Worm (Caenorhabditis elegans) whole organism, mixed stage, embryonic: Measurements from ENCODE around the gene nphp-2.
A peak's percentile ranks its signal among the peaks of the same experiment; 100 is the strongest.

ENCODE experiments used
- M03D4.4 ChIP-seq: sonication (generic microtip); optimal IDR thresholded peaks from 2 replicates; lab custom pipeline; 2017; ENCODE audit warnings: mild to moderate bottlenecking, missing genetic modification characterization, missing compliant biosample characterization
- bed-3 ChIP-seq: fragments of 200-800 bp; sonication (Bioruptor generic); optimal IDR thresholded peaks from 3 replicates; lab custom pipeline; 2018; ENCODE audit warnings: mild to moderate bottlenecking, missing genetic modification characterization, moderate library complexity, missing compliant biosample characterization
- blmp-1 ChIP-seq: fragments of 150-350 bp; optimal IDR thresholded peaks from 2 replicates; lab custom pipeline; 2014; ENCODE audit warnings: missing biosample characterization, missing genetic modification characterization
- ceh-39 ChIP-seq: fragments of 150-350 bp; optimal IDR thresholded peaks from 2 replicates; lab custom pipeline; 2014; ENCODE audit warnings: missing biosample characterization, missing genetic modification characterization
- ceh-43 ChIP-seq: fragments of 200-800 bp; sonication (Bioruptor generic); optimal IDR thresholded peaks from 2 replicates; lab custom pipeline; 2018; ENCODE audit warnings: mild to moderate bottlenecking, missing genetic modification characterization, moderate library complexity, missing compliant biosample characterization
- ceh-83 ChIP-seq: fragments of 200-800 bp; sonication (Bioruptor generic); optimal IDR thresholded peaks from 2 replicates; lab custom pipeline; 2018; ENCODE audit warnings: mild to moderate bottlenecking, missing genetic modification characterization, missing compliant biosample characterization
- ces-1 ChIP-seq: fragments of 150-350 bp; optimal IDR thresholded peaks from 2 replicates; lab custom pipeline; 2014; ENCODE audit warnings: missing biosample characterization, missing genetic modification reagents, missing genetic modification characterization
- cnd-1 ChIP-seq: fragments of 200-800 bp; sonication (Bioruptor generic); optimal IDR thresholded peaks from 2 replicates; lab custom pipeline; 2018; ENCODE audit warnings: mild to moderate bottlenecking, missing genetic modification characterization, missing compliant biosample characterization
- drap-1 ChIP-seq: fragments of 200-800 bp; sonication (Bioruptor generic); optimal IDR thresholded peaks from 3 replicates; lab custom pipeline; 2018; ENCODE audit warnings: mild to moderate bottlenecking, missing genetic modification characterization, missing compliant biosample characterization
- elt-1 ChIP-seq: sonication (generic microtip); optimal IDR thresholded peaks from 2 replicates; lab custom pipeline; 2017; ENCODE audit warnings: missing genetic modification characterization, mild to moderate bottlenecking, missing compliant biosample characterization, antibody characterized with exemption, moderate library complexity, borderline replicate concordance; ENCODE audit not compliant: insufficient read depth
- elt-3 ChIP-seq: fragments of 150-350 bp; optimal IDR thresholded peaks from 2 replicates; lab custom pipeline; 2014; ENCODE audit warnings: missing biosample characterization, missing genetic modification characterization
- flh-1 ChIP-seq: fragments of 200-800 bp; sonication (Bioruptor generic); optimal IDR thresholded peaks from 2 replicates; lab custom pipeline; 2018; ENCODE audit warnings: mild to moderate bottlenecking, missing genetic modification characterization, moderate library complexity, missing compliant biosample characterization
- ham-2 ChIP-seq: fragments of 200-800 bp; sonication (Bioruptor generic); optimal IDR thresholded peaks from 2 replicates; lab custom pipeline; 2018; ENCODE audit warnings: mild to moderate bottlenecking, missing genetic modification characterization, missing compliant biosample characterization
- hlh-1 ChIP-seq: fragments of 150-350 bp; optimal IDR thresholded peaks from 2 replicates; lab custom pipeline; 2014; ENCODE audit warnings: missing biosample characterization, missing genetic modification reagents, missing genetic modification characterization
- lin-13 ChIP-seq: fragments of 150-350 bp; optimal IDR thresholded peaks from 2 replicates; lab custom pipeline; 2014; ENCODE audit warnings: missing biosample characterization, missing genetic modification characterization
- lin-32 ChIP-seq: fragments of 200-800 bp; sonication (Bioruptor generic); optimal IDR thresholded peaks from 2 replicates; lab custom pipeline; 2018; ENCODE audit warnings: mild to moderate bottlenecking, missing genetic modification characterization, missing compliant biosample characterization
- lsy-2 ChIP-seq: fragments of 150-350 bp; optimal IDR thresholded peaks from 2 replicates; lab custom pipeline; 2014; ENCODE audit warnings: missing biosample characterization, missing genetic modification characterization
- mab-5 ChIP-seq: fragments of 150-350 bp; optimal IDR thresholded peaks from 2 replicates; lab custom pipeline; 2014; ENCODE audit warnings: missing biosample characterization, missing genetic modification characterization
- mep-1 ChIP-seq: fragments of 150-350 bp; optimal IDR thresholded peaks from 2 replicates; lab custom pipeline; 2017; ENCODE audit warnings: missing biosample characterization, missing genetic modification reagents, missing genetic modification characterization, inconsistent platforms
- mls-2 ChIP-seq: sonication (generic microtip); optimal IDR thresholded peaks from 2 replicates; lab custom pipeline; 2016; ENCODE audit warnings: mild to moderate bottlenecking, missing genetic modification characterization, moderate library complexity, missing compliant biosample characterization
- nhr-12 ChIP-seq: fragments of 150-350 bp; optimal IDR thresholded peaks from 2 replicates; lab custom pipeline; 2014; ENCODE audit warnings: missing biosample characterization, missing genetic modification characterization
- nhr-2 ChIP-seq: fragments of 150-350 bp; optimal IDR thresholded peaks from 2 replicates; lab custom pipeline; 2014; ENCODE audit warnings: missing biosample characterization, missing genetic modification characterization
- nhr-237 ChIP-seq: fragments of 150-350 bp; optimal IDR thresholded peaks from 2 replicates; lab custom pipeline; 2014; ENCODE audit warnings: missing biosample characterization, missing genetic modification characterization
- nhr-28 ChIP-seq: fragments of 150-350 bp; optimal IDR thresholded peaks from 2 replicates; lab custom pipeline; 2014; ENCODE audit warnings: missing biosample characterization, missing genetic modification characterization
- pha-4 ChIP-seq: fragments of 150-350 bp; optimal IDR thresholded peaks from 2 replicates; lab custom pipeline; 2018; ENCODE audit warnings: missing biosample characterization, missing genetic modification reagents, missing genetic modification characterization
- sem-2 ChIP-seq: fragments of 200-800 bp; sonication (Bioruptor generic); optimal IDR thresholded peaks from 2 replicates; lab custom pipeline; 2018; ENCODE audit warnings: mild to moderate bottlenecking, missing genetic modification characterization, missing compliant biosample characterization
- snpc-4 ChIP-seq: fragments of 150-350 bp; optimal IDR thresholded peaks from 2 replicates; lab custom pipeline; 2014; ENCODE audit warnings: missing biosample characterization, missing genetic modification characterization
- sptf-1 ChIP-seq: sonication (generic microtip); optimal IDR thresholded peaks from 2 replicates; lab custom pipeline; 2017; ENCODE audit warnings: mild to moderate bottlenecking, missing genetic modification characterization, moderate library complexity, missing compliant biosample characterization
- tbx-8 ChIP-seq: fragments of 200-800 bp; sonication (Bioruptor generic); optimal IDR thresholded peaks from 2 replicates; lab custom pipeline; 2018; ENCODE audit warnings: mild to moderate bottlenecking, missing genetic modification characterization, moderate library complexity, missing compliant biosample characterization
- unc-120 ChIP-seq: sonication (generic microtip); optimal IDR thresholded peaks from 2 replicates; lab custom pipeline; 2017; ENCODE audit warnings: missing genetic modification characterization, missing compliant biosample characterization; ENCODE audit not compliant: poor library complexity, severe bottlenecking
- unc-39 ChIP-seq: fragments of 150-350 bp; optimal IDR thresholded peaks from 2 replicates; lab custom pipeline; 2014; ENCODE audit warnings: missing biosample characterization, missing genetic modification characterization
- unc-62 ChIP-seq: fragments of 150-350 bp; optimal IDR thresholded peaks from 2 replicates; lab custom pipeline; 2014; ENCODE audit warnings: missing biosample characterization, missing genetic modification reagents, missing genetic modification characterization
- zip-8 ChIP-seq: fragments of 150-350 bp; optimal IDR thresholded peaks from 2 replicates; lab custom pipeline; 2014; ENCODE audit warnings: missing biosample characterization, missing genetic modification characterization
- ztf-11 ChIP-seq: fragments of 150-350 bp; optimal IDR thresholded peaks from 2 replicates; lab custom pipeline; 2014; ENCODE audit warnings: missing biosample characterization, missing genetic modification characterization

The nphp-2 gene

ce11 chrV:1862954-1863353, 32.6 kb upstream of the nphp-2 start:
- TF ChIP-seq ces-1 (GFP tag; lab: Kevin White, UChicago) (peak; percentile 82), nhr-2 (tag; lab: Kevin White, UChicago) (no peak)
- TF ChIP-seq, all 35 proteins: peak for 1

- TF ChIP-seq unc-62 (GFP tag; lab: Kevin White, UChicago) (no peak), ceh-39 (tag; lab: Kevin White, UChicago) (no peak), snpc-4 (no peak), ztf-11 (no peak), flh-1 (GFP tag; lab: Kevin White, UChicago) (no peak), hlh-1 (tag; lab: Kevin White, UChicago) (no peak), zip-8 (tag; lab: Kevin White, UChicago) (no peak), elt-1 (tag; lab: Kevin White, UChicago) (no peak), mls-2 (tag; lab: Kevin White, UChicago) (no peak), drap-1 (GFP tag; lab: Kevin White, UChicago) (no peak), nhr-237 (tag; lab: Kevin White, UChicago) (no peak), ceh-43 (GFP tag; lab: Kevin White, UChicago) (no peak), blmp-1 (tag; lab: Kevin White, UChicago) (no peak), cnd-1 (tag; lab: Kevin White, UChicago) (no peak)
These were observed 30.6 kb upstream of the nphp-2 start for ce11 chrV:1864997-1865396.

- TF ChIP-seq snpc-4 (no peak), unc-39 (tag; lab: Kevin White, UChicago) (no peak), blmp-1 (tag; lab: Kevin White, UChicago) (no peak), nhr-12 (tag; lab: Kevin White, UChicago) (no peak), hlh-1 (tag; lab: Kevin White, UChicago) (no peak), flh-1 (GFP tag; lab: Kevin White, UChicago) (no peak), bed-3 (no peak), unc-120 (no peak), zip-8 (tag; lab: Kevin White, UChicago) (no peak), lin-13 (tag; lab: Kevin White, UChicago) (no peak), elt-1 (tag; lab: Kevin White, UChicago) (no peak), ham-2 (GFP tag; lab: Kevin White, UChicago) (no peak), ceh-83 (no peak), lsy-2 (no peak), elt-3 (tag; lab: Kevin White, UChicago) (no peak), tbx-8 (no peak), sptf-1 (tag; lab: Kevin White, UChicago) (no peak), lin-32 (GFP tag; lab: Kevin White, UChicago) (no peak), mls-2 (tag; lab: Kevin White, UChicago) (no peak)
These were observed 27.6 kb upstream of the nphp-2 start for ce11 chrV:1868025-1868424.

DNA sequence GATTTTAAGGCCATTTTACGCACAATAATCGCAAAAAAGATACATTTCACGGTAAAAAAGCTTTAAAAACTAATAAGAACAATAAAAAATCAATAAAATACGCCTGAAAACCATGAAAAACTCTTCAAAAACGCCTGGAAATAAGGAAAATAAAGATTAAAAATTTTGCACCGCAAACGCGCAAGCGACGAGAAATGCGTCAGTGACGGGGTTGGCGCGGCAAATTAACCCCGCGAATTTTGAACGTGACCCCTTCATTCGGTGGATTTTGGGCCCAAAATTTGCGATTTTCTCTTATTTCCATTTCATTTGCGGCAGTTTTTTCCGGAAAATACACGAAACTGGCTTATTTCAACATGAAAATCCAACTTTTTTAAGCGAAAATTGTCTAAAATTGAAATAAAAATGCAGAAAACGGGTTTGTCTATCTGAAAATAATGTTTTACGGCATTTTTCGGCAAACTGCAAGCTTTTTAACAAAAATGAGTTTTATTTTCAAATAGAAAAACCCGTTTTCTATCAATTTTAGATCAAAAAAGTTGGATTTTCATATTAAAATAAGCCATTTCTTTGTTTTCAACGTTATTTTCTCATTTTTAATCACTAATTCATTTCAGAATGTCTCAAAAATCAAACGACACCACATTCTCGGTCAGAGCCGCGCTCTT, 26.9 kb upstream of the nphp-2 start, which contains the start of gene knl-3:
Gene knl-3 (plus strand): TSS at position 618 of the 668 bp plus-strand sequence.
- TF ChIP-seq tbx-8, result peak; percentile 52
- no peak for TF ChIP-seq mab-5 (tag; lab: Kevin White, UChicago)
- peak; percentile 20 for TF ChIP-seq blmp-1 (tag; lab: Kevin White, UChicago)
- TF ChIP-seq nhr-28 (tag; lab: Kevin White, UChicago), result no peak
- peak; percentile 85 for TF ChIP-seq mls-2 (tag; lab: Kevin White, UChicago)
- peak; percentile 54 for TF ChIP-seq bed-3
- peak; percentile 66 for TF ChIP-seq ceh-39 (tag; lab: Kevin White, UChicago)
- TF ChIP-seq nhr-12 (tag; lab: Kevin White, UChicago), result no peak
- peak; percentile 12 for TF ChIP-seq hlh-1 (tag; lab: Kevin White, UChicago)
- TF ChIP-seq ham-2 (GFP tag; lab: Kevin White, UChicago), result peak; percentile 23
- TF ChIP-seq flh-1 (GFP tag; lab: Kevin White, UChicago), result no peak
- peak; percentile 89 for TF ChIP-seq pha-4
- TF ChIP-seq snpc-4, result no peak
- TF ChIP-seq ces-1 (GFP tag; lab: Kevin White, UChicago), result peak; percentile 68
- TF ChIP-seq ceh-83, result peak; percentile 72
- peak; percentile 54 for TF ChIP-seq ceh-43 (GFP tag; lab: Kevin White, UChicago)
- peak; percentile 89 for TF ChIP-seq mep-1 (tag; lab: Kevin White, UChicago)
- TF ChIP-seq elt-1 (tag; lab: Kevin White, UChicago), result no peak
- TF ChIP-seq cnd-1 (tag; lab: Kevin White, UChicago), result peak; percentile 77
- TF ChIP-seq unc-120, result peak; percentile 59
- peak; percentile 83 for TF ChIP-seq nhr-237 (tag; lab: Kevin White, UChicago)
- TF ChIP-seq unc-62 (GFP tag; lab: Kevin White, UChicago), result peak; percentile 28
- peak; percentile 97 for TF ChIP-seq lin-13 (tag; lab: Kevin White, UChicago)
- peak; percentile 60 for TF ChIP-seq drap-1 (GFP tag; lab: Kevin White, UChicago)
- no peak for TF ChIP-seq sem-2 (GFP tag; lab: Kevin White, UChicago)
- TF ChIP-seq ztf-11, result peak; percentile 49
- TF ChIP-seq sptf-1 (tag; lab: Kevin White, UChicago), result peak; percentile 92
- TF ChIP-seq M03D4.4 (tag; lab: Kevin White, UChicago), result peak; percentile 80
- peak; percentile 81 for TF ChIP-seq lsy-2
- TF ChIP-seq zip-8 (tag; lab: Kevin White, UChicago), result no peak
- no peak for TF ChIP-seq unc-39 (tag; lab: Kevin White, UChicago)
